Fruit fly (Drosophila melanogaster): ENCODE data around the gene CG13005.

CG13005 gene

dm6 chrX:16775083-16775482 lies 28.4 kb upstream of the CG13005 start:
- TF ChIP-seq crol (GFP tag; IDR thresholded peaks at IDR 0.05) (0 out of 2 replicates have a peak, but pooled peaks have one; percentile 33), crc (GFP tag; optimal IDR thresholded peaks at IDR 0.05) (no peak), kni (GFP tag; optimal IDR thresholded peaks at IDR 0.05) (peak; percentile 59), Deaf1 (tag; optimal IDR thresholded peaks at IDR 0.05) (peak; percentile 38), Dll (GFP tag; IDR thresholded peaks at IDR 0.05; ENCODE audit: partially characterized antibody) (0 out of 4 replicates have a peak, but pooled peaks have one; percentile 12), ranshi (GFP tag; IDR thresholded peaks at IDR 0.05) (no peak), CG15601 (tag; optimal IDR thresholded peaks at IDR 0.05) (peak; percentile 23), Elba2 (GFP tag; optimal IDR thresholded peaks at IDR 0.05) (no peak), twi (tag; optimal IDR thresholded peaks at IDR 0.05) (peak; percentile 94), pros (GFP tag; optimal IDR thresholded peaks at IDR 0.05) (peak; percentile 16)

dm6 chrX:16778138-16778672 lies 25.2 kb upstream of the CG13005 start:
- TF ChIP-seq CG1603 (tag; optimal IDR thresholded peaks at IDR 0.05): peak; percentile 27
- TF ChIP-seq CG12744 (GFP tag; optimal IDR thresholded peaks at IDR 0.05): no peak
- no peak for TF ChIP-seq HLH4C (GFP tag; IDR thresholded peaks at IDR 0.05; ENCODE audit: partially characterized antibody)
- 0 out of 3 replicates have a peak, but pooled peaks have one; percentile 19 for TF ChIP-seq row (GFP tag; IDR thresholded peaks at IDR 0.05)
- no peak for TF ChIP-seq CrebB (tag; optimal IDR thresholded peaks at IDR 0.05)
- peak; percentile 9 for TF ChIP-seq CG11504 (tag; optimal IDR thresholded peaks at IDR 0.05)
- TF ChIP-seq CG18262 (tag; optimal IDR thresholded peaks at IDR 0.05): peak; percentile 3
- 0 out of 2 replicates have a peak, but pooled peaks have one; percentile 7 for TF ChIP-seq Xrp1 (GFP tag; IDR thresholded peaks at IDR 0.05)
- TF ChIP-seq Max (GFP tag; optimal IDR thresholded peaks at IDR 0.05): no peak
- peak; percentile 72 for TF ChIP-seq Med (GFP tag)
- TF ChIP-seq CG34224 (GFP tag; IDR thresholded peaks at IDR 0.05; ENCODE audit: partially characterized antibody): no peak
- TF ChIP-seq CG3838 (GFP tag; optimal IDR thresholded peaks at IDR 0.05): no peak
- no peak for TF ChIP-seq lov (optimal IDR thresholded peaks at IDR 0.05)
- no peak for TF ChIP-seq lov (GFP tag; IDR thresholded peaks at IDR 0.05)
- no peak for TF ChIP-seq CG10209 (GFP tag; optimal IDR thresholded peaks at IDR 0.05)
- TF ChIP-seq Drgx (GFP tag; IDR thresholded peaks at IDR 0.05): peak; percentile 20; the same call in 1 of the 2 replicates
- TF ChIP-seq Hr78 (GFP tag; optimal IDR thresholded peaks at IDR 0.05): peak in 1 of 2 experiments; percentile 70
- peak; percentile 78 for TF ChIP-seq sens (GFP tag)

- TF ChIP-seq Med (GFP tag): peak; percentile 58
- TF ChIP-seq Jarid2 (GFP tag; optimal IDR thresholded peaks at IDR 0.05): no peak
- TF ChIP-seq CG1832 (GFP tag; optimal IDR thresholded peaks at IDR 0.05): peak; percentile 79
- peak; percentile 75 for TF ChIP-seq sd (tag; optimal IDR thresholded peaks at IDR 0.05)
- TF ChIP-seq gro (GFP tag; optimal IDR thresholded peaks at IDR 0.05): peak; percentile 37
- no peak for TF ChIP-seq CG5953 (GFP tag; IDR thresholded peaks at IDR 0.05)
- peak; percentile 49 for TF ChIP-seq CG13894 (tag; optimal IDR thresholded peaks at IDR 0.05)
- peak; percentile 73 for TF ChIP-seq sqz (GFP tag; optimal IDR thresholded peaks at IDR 0.05)
- TF ChIP-seq sens (GFP tag): no peak
- no peak for TF ChIP-seq usp (GFP tag; optimal IDR thresholded peaks at IDR 0.05)
- no peak for TF ChIP-seq Blimp-1 (GFP tag; optimal IDR thresholded peaks at IDR 0.05)
- TF ChIP-seq CG8290 (GFP tag; optimal IDR thresholded peaks at IDR 0.05): no peak
- peak in 1 of 2 experiments; percentile 8 for TF ChIP-seq CG8290 (tag; optimal IDR thresholded peaks at IDR 0.05)
- TF ChIP-seq CG4730 (GFP tag; IDR thresholded peaks at IDR 0.05): no peak
- peak; percentile 97 for TF ChIP-seq ftz-f1 (GFP tag; optimal IDR thresholded peaks at IDR 0.05)
- TF ChIP-seq Deaf1 (tag; optimal IDR thresholded peaks at IDR 0.05): peak; percentile 4
- TF ChIP-seq CHES-1-like (GFP tag; optimal IDR thresholded peaks at IDR 0.05): no peak
- peak; percentile 37; the same call in 1 of the 3 replicates for TF ChIP-seq CG2199 (GFP tag; IDR thresholded peaks at IDR 0.05)
- no peak for TF ChIP-seq E2f2 (GFP tag; IDR thresholded peaks at IDR 0.05)
- peak; percentile 86 for TF ChIP-seq grn (GFP tag; optimal IDR thresholded peaks at IDR 0.05)
- TF ChIP-seq z (GFP tag; IDR thresholded peaks at IDR 0.05): peak; percentile 76; the same call in 2 of the 3 replicates
- peak; percentile 34 for TF ChIP-seq caup (GFP tag; optimal IDR thresholded peaks at IDR 0.05; ENCODE audit: severe bottlenecking)
- peak in 1 of 2 experiments; percentile 83 for TF ChIP-seq Pdp1 (GFP tag; optimal IDR thresholded peaks at IDR 0.05)
These were observed 23.2 kb upstream of the CG13005 start for dm6 chrX:16780244-16780643.

Measured in whole organism, embryonic.